Worm (Caenorhabditis elegans): ENCODE results near the gene F15H10.10.

DNA sequence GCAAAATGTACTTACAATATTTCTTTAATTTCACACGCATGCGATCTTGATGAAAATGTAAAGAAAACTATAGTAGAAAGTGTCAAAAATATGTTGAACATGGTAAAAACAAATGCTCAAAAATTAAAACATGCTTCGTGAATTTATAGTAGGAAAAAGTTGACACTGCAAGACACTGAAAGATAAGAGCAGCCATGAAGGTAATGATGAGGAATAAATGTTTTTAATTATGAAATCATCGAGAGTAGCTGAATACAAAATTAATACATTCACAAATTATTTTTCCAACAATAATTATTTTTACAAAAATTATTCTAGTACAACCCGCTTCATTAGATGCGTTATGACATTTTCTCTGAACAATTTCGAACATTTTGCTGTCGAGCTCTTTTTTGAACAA lies at the start of gene F15H10.10:
- no peak for TF ChIP-seq nhr-20 (tag; optimal IDR thresholded peaks at IDR 0.05)
- TF ChIP-seq ceh-8 (GFP tag; optimal IDR thresholded peaks at IDR 0.05) = no peak
- TF ChIP-seq unc-98 (GFP tag; IDR thresholded peaks at IDR 0.05) = no peak
- no peak for TF ChIP-seq sptf-1 (tag; optimal IDR thresholded peaks at IDR 0.05)
- no peak for TF ChIP-seq elt-2 (tag; optimal IDR thresholded peaks at IDR 0.05)
- no peak for TF ChIP-seq lir-3 (tag; optimal IDR thresholded peaks at IDR 0.05; ENCODE audit: poor library complexity)
- TF ChIP-seq nhr-237 (tag; optimal IDR thresholded peaks at IDR 0.05) = no peak
- no peak for TF ChIP-seq nhr-28 (tag; optimal IDR thresholded peaks at IDR 0.05)
- no peak for TF ChIP-seq elt-3 (tag; optimal IDR thresholded peaks at IDR 0.05)
- TF ChIP-seq unc-130 (tag; optimal IDR thresholded peaks at IDR 0.05) = no peak
- TF ChIP-seq dpl-1 (GFP tag; optimal IDR thresholded peaks at IDR 0.05) = no peak
- TF ChIP-seq unc-62 (GFP tag; optimal IDR thresholded peaks at IDR 0.05) = no peak
- TF ChIP-seq nhr-12 (tag; optimal IDR thresholded peaks at IDR 0.05) = no peak
